Worm (Caenorhabditis elegans) whole organism, L4/young adult: ENCODE measurements around the gene wdr-46.

ENCODE experiments used
- W03F9.2 ChIP-seq: fragments of 150-350 bp; optimal IDR thresholded peaks from 2 replicates; lab custom pipeline; 2014; ENCODE audit warnings: missing biosample characterization, missing genetic modification characterization
- dao-5 ChIP-seq: sonication (generic microtip); optimal IDR thresholded peaks from 2 replicates; lab custom pipeline; 2016; ENCODE audit warnings: missing genotype, missing genetic modification characterization, moderate library complexity, missing compliant biosample characterization
- him-1 ChIP-seq: sonication (generic microtip); optimal IDR thresholded peaks from 2 replicates; lab custom pipeline; 2016; ENCODE audit warnings: missing genotype, missing genetic modification reagents, missing genetic modification characterization, missing compliant biosample characterization

DNA sequence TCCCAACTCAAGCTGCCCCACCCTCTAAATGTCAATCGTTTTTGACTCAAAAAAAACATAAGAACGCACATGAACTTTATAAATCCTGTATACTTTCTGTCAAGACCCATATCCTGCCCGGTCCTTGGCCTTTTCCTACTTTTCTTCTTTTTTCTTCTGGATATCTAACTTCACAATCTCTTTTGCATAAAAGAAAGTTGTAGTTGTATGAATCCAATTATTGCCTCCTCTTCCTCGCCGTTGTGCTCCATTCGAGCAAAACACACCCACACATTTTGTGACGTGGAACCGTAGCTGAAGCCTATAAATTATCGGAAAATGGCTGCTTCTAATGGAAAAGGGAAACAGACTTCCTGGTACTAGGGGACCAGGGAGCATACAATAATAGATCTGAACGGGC, 21.8 kb upstream of the wdr-46 start:
- TF ChIP-seq him-1 (tag; lab: Kevin White, UChicago): no peak
- TF ChIP-seq dao-5: no peak
- no peak for TF ChIP-seq W03F9.2 (tag; lab: Kevin White, UChicago)
